Worm (Caenorhabditis elegans) whole organism, L4 larva: Measurements from ENCODE around the gene lin-26.

Experiments
- T26A8.4 ChIP-seq: fragments of 200-800 bp; sonication (Bioruptor generic); IDR thresholded peaks from 2 replicates; pipeline ENCODE4 v1.3.6; 2022; ENCODE audit warnings: missing genetic modification characterization, missing compliant biosample characterization
- daf-19 ChIP-seq: fragments of 200-800 bp; sonication (Bioruptor generic); conservative IDR thresholded peaks from 2 replicates; pipeline ENCODE4 v1.3.6; 2022; ENCODE audit warnings: missing genetic modification characterization, missing compliant biosample characterization
- dpl-1 ChIP-seq: fragments of 150-350 bp; optimal IDR thresholded peaks from 2 replicates; lab custom pipeline; 2014; ENCODE audit warnings: missing biosample characterization, missing genetic modification reagents, missing genetic modification characterization
- egl-27 ChIP-seq: sonication (generic microtip); optimal IDR thresholded peaks from 3 replicates; lab custom pipeline; 2017; ENCODE audit warnings: missing biosample characterization, missing genetic modification reagents, missing genetic modification characterization
- lin-39 ChIP-seq: fragments of 150-350 bp; optimal IDR thresholded peaks from 2 replicates; lab custom pipeline; 2014; ENCODE audit warnings: missing biosample characterization, missing genetic modification reagents, missing genetic modification characterization
- nhr-28 ChIP-seq: fragments of 150-350 bp; optimal IDR thresholded peaks from 2 replicates; lab custom pipeline; 2014; ENCODE audit warnings: missing biosample characterization, missing genetic modification characterization
- pha-4 ChIP-seq, 2 experiments: fragments of 150-350 bp in 1 of 2; fragments of 200-800 bp in 1 of 2; sonication (Bioruptor generic) in 1 of 2; IDR thresholded peaks in 1 of 2; optimal IDR thresholded peaks in 1 of 2; 2 replicates each; pipeline versions ENCODE4 v1.3.6 to Lab custom; 2014 to 2022; ENCODE audit warnings: missing genetic modification characterization in 2 of 2, missing genetic modification reagents in 2 of 2, missing biosample characterization in 1 of 2, missing compliant biosample characterization in 1 of 2
- zfp-2 ChIP-seq: sonication (generic microtip); optimal IDR thresholded peaks from 2 replicates; lab custom pipeline; 2016; ENCODE audit warnings: mild to moderate bottlenecking, missing genetic modification characterization, missing compliant biosample characterization

- TF ChIP-seq dpl-1 (GFP tag; lab: Kevin White, UChicago), result no peak
- TF ChIP-seq zfp-2 (tag; lab: Kevin White, UChicago), result no peak
- TF ChIP-seq egl-27 (tag; lab: Kevin White, UChicago), result no peak
- TF ChIP-seq T26A8.4 (GFP tag; lab: Robert Waterston, UW), result no peak
- TF ChIP-seq nhr-28 (tag; lab: Kevin White, UChicago), result no peak
- no peak for TF ChIP-seq pha-4 (GFP tag; IDR thresholded peaks at IDR 0.05; lab: Robert Waterston, UW)
- no peak for TF ChIP-seq pha-4 (tag; optimal IDR thresholded peaks at IDR 0.05; lab: Kevin White, UChicago)
- no peak for TF ChIP-seq daf-19 (GFP tag; lab: Robert Waterston, UW)
- no peak for TF ChIP-seq lin-39 (tag; lab: Kevin White, UChicago)
Observed at ce11 chrII:7709301-7709754, 27.3 kb downstream of the lin-26 start, which contains the start of gene sre-1.
